Worm (Caenorhabditis elegans): ENCODE data around the gene snpc-3.4.
A peak's percentile ranks its signal among the peaks of the same experiment; 100 is the strongest.

ce11 chrIII:4034984-4035383, 15.1 kb downstream of the snpc-3.4 start:
- no peak for TF ChIP-seq F13H6.1 (tag; optimal IDR thresholded peaks at IDR 0.05)
- no peak for TF ChIP-seq che-1 (tag; optimal IDR thresholded peaks at IDR 0.05)
- peak; percentile 70 for TF ChIP-seq unc-42 (tag; optimal IDR thresholded peaks at IDR 0.05)
- no peak for TF ChIP-seq fkh-10 (GFP tag; optimal IDR thresholded peaks at IDR 0.05)
- TF ChIP-seq pros-1 (tag; optimal IDR thresholded peaks at IDR 0.05) = no peak
- TF ChIP-seq ceh-48 (tag; optimal IDR thresholded peaks at IDR 0.05) = no peak
- TF ChIP-seq ceh-45 (GFP tag; IDR thresholded peaks at IDR 0.05) = no peak
- TF ChIP-seq lin-11 (tag; optimal IDR thresholded peaks at IDR 0.05) = no peak
- no peak for TF ChIP-seq ceh-34 (tag; optimal IDR thresholded peaks at IDR 0.05)
- TF ChIP-seq ceh-9 (tag; optimal IDR thresholded peaks at IDR 0.05) = no peak
